Worm (Caenorhabditis elegans) whole organism, late embryonic: ENCODE data around the gene glb-14.

ENCODE experiments used
- C38D4.7 ChIP-seq: fragments of 200-800 bp; sonication (Bioruptor generic); optimal IDR thresholded peaks from 2 replicates; lab custom pipeline; 2018; ENCODE audit warnings: mild to moderate bottlenecking, missing genetic modification characterization, moderate library complexity, missing compliant biosample characterization
- F13H6.1 ChIP-seq: sonication (generic microtip); optimal IDR thresholded peaks from 2 replicates; lab custom pipeline; 2016; ENCODE audit warnings: missing genetic modification characterization, missing compliant biosample characterization
- ama-1 ChIP-seq: fragments of 150-350 bp; optimal IDR thresholded peaks from 2 replicates; lab custom pipeline; 2014
- ceh-18 ChIP-seq: sonication (generic microtip); optimal IDR thresholded peaks from 2 replicates; lab custom pipeline; 2016; ENCODE audit warnings: missing genetic modification characterization, missing compliant biosample characterization
- ceh-34 ChIP-seq: sonication (generic microtip); optimal IDR thresholded peaks from 2 replicates; lab custom pipeline; 2016; ENCODE audit warnings: mild to moderate bottlenecking, missing genetic modification characterization, missing compliant biosample characterization
- ceh-9 ChIP-seq: sonication (generic microtip); optimal IDR thresholded peaks from 2 replicates; lab custom pipeline; 2016; ENCODE audit warnings: mild to moderate bottlenecking, missing genetic modification characterization, inconsistent platforms, missing compliant biosample characterization
- ets-4 ChIP-seq: sonication (generic microtip); optimal IDR thresholded peaks from 2 replicates; lab custom pipeline; 2016; ENCODE audit warnings: missing genetic modification characterization, missing compliant biosample characterization
- fkh-10 ChIP-seq: fragments of 150-350 bp; optimal IDR thresholded peaks from 2 replicates; lab custom pipeline; 2014; ENCODE audit warnings: missing biosample characterization, missing genetic modification reagents, missing genetic modification characterization
- nhr-11 ChIP-seq: fragments of 150-350 bp; optimal IDR thresholded peaks from 2 replicates; lab custom pipeline; 2014; ENCODE audit warnings: missing biosample characterization, missing genetic modification characterization
- pat-9 ChIP-seq: fragments of 200-800 bp; sonication (Bioruptor generic); optimal IDR thresholded peaks from 2 replicates; lab custom pipeline; 2018; ENCODE audit warnings: mild to moderate bottlenecking, missing genetic modification characterization, moderate library complexity, missing compliant biosample characterization
- pha-2 ChIP-seq: sonication (generic microtip); optimal IDR thresholded peaks from 2 replicates; lab custom pipeline; 2017; ENCODE audit warnings: mild to moderate bottlenecking, missing genetic modification characterization, missing compliant biosample characterization
- pqm-1 ChIP-seq: sonication (generic microtip); optimal IDR thresholded peaks from 2 replicates; lab custom pipeline; 2016; ENCODE audit warnings: missing genetic modification characterization, missing compliant biosample characterization
- sox-4 ChIP-seq: sonication (generic microtip); optimal IDR thresholded peaks from 2 replicates; lab custom pipeline; 2017; ENCODE audit warnings: mild to moderate bottlenecking, missing genetic modification characterization, inconsistent platforms, missing compliant biosample characterization
- ztf-16 ChIP-seq: sonication (generic microtip); optimal IDR thresholded peaks from 2 replicates; lab custom pipeline; 2017; ENCODE audit warnings: missing genetic modification characterization, missing compliant biosample characterization

ce11 chrV:15571006-15571526 lies 26.3 kb upstream of the glb-14 start, which contains the start of gene fbxa-95:
- TF ChIP-seq ceh-34 (tag; lab: Kevin White, UChicago) (no peak), pat-9 (no peak), F13H6.1 (tag; lab: Kevin White, UChicago) (no peak), sox-4 (no peak), fkh-10 (GFP tag; lab: Kevin White, UChicago) (no peak), ets-4 (tag; lab: Kevin White, UChicago) (no peak), nhr-11 (tag; lab: Kevin White, UChicago) (no peak), pqm-1 (tag; lab: Kevin White, UChicago) (no peak), ztf-16 (tag; lab: Kevin White, UChicago) (no peak), ama-1 (lab: Kevin White, UChicago) (no peak), ceh-18 (tag; lab: Kevin White, UChicago) (no peak), C38D4.7 (GFP tag; lab: Kevin White, UChicago) (no peak), pha-2 (tag; lab: Kevin White, UChicago) (no peak), ceh-9 (tag; lab: Kevin White, UChicago) (no peak)
